Worm (Caenorhabditis elegans): ENCODE measurements around the gene mrpl-48.

ce11 chrV:5620040-5620439 lies 26.5 kb downstream of the mrpl-48 start, which contains the start of gene memb-2:
- no peak for TF ChIP-seq nhr-11 (tag; optimal IDR thresholded peaks at IDR 0.05)
- TF ChIP-seq ama-1 (optimal IDR thresholded peaks at IDR 0.05), result no peak
- TF ChIP-seq tbx-2 (tag; optimal IDR thresholded peaks at IDR 0.05), result no peak
- TF ChIP-seq mdl-1 (tag; optimal IDR thresholded peaks at IDR 0.05), result no peak
- no peak for TF ChIP-seq pag-3 (tag; optimal IDR thresholded peaks at IDR 0.05; ENCODE audit: borderline replicate concordance, insufficient read depth)
- TF ChIP-seq lin-15B (tag; optimal IDR thresholded peaks at IDR 0.05), result no peak
